Fruit fly (Drosophila melanogaster): Measurements from ENCODE around the gene sgg.

DNA sequence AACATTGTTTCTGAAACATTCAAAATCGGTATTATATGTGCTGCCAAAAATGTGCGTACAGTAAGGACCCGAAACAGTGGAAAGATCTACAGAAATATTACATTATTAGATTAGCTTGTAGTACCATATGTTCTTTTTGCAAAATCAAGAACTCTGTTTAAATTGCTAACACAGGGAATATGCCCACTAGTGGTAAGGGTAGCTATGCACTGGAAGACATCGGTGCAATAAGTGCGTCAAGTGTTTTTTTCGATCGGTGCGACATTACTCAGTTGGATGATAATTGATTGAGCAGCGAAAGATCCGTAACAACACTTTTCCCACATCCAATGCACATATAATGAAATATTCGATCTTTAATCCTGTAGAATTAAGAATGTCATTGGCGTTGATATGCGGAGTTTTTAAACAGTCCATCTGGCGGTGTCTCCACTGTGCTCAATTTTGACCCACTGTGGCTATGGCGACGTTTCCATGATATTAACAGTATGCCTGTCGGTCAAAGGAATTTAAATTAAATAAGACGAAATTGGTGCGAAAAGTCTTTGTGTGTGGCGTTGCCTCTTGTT is 1.4 kb downstream of the sgg start:
- no peak for TF ChIP-seq CTCF (optimal IDR thresholded peaks at IDR 0.05)
- TF ChIP-seq CG8478 (optimal IDR thresholded peaks at IDR 0.05) = no peak

Measured in S2 (cell line).